Fruit fly (Drosophila melanogaster) whole organism, prepupa: Measurements from ENCODE around the gene Fdh.
A peak's percentile ranks its signal among the peaks of the same experiment; 100 is the strongest.

Experiments
- CG4318 ChIP-seq: fragments of 200-800 bp; sonication (Bioruptor generic); optimal IDR thresholded peaks from 3 replicates; lab custom pipeline; 2017; ENCODE audit warnings: missing biosample characterization, mild to moderate bottlenecking, missing genetic modification characterization
- CG6854 ChIP-seq: fragments of 200-800 bp; sonication (Bioruptor generic); optimal IDR thresholded peaks from 2 replicates; lab custom pipeline; 2017; ENCODE audit warnings: missing biosample characterization, mild to moderate bottlenecking, missing genetic modification characterization
- Eip93F ChIP-seq: fragments of 200-800 bp; sonication (Bioruptor generic); optimal IDR thresholded peaks from 2 replicates; lab custom pipeline; 2016; ENCODE audit warnings: missing biosample characterization, mild to moderate bottlenecking, missing genetic modification characterization
- Hr4 ChIP-seq: fragments of 200-800 bp; sonication (Bioruptor generic); optimal IDR thresholded peaks from 3 replicates; lab custom pipeline; 2016; ENCODE audit warnings: missing biosample characterization, missing genetic modification characterization
- esn ChIP-seq: fragments of 200-800 bp; sonication (Bioruptor generic); optimal IDR thresholded peaks from 2 replicates; lab custom pipeline; 2016; ENCODE audit warnings: missing biosample characterization, mild to moderate bottlenecking, missing genetic modification characterization, moderate library complexity
- ss ChIP-seq, 2 experiments: fragments of 200-800 bp; sonication (Bioruptor generic); optimal IDR thresholded peaks; 2 replicates in 1 of 2; 3 replicates in 1 of 2; lab custom pipeline; 2017 to 2018; ENCODE audit warnings: mild to moderate bottlenecking in 2 of 2, missing biosample characterization in 2 of 2, missing genetic modification characterization in 2 of 2, moderate library complexity in 1 of 2

DNA sequence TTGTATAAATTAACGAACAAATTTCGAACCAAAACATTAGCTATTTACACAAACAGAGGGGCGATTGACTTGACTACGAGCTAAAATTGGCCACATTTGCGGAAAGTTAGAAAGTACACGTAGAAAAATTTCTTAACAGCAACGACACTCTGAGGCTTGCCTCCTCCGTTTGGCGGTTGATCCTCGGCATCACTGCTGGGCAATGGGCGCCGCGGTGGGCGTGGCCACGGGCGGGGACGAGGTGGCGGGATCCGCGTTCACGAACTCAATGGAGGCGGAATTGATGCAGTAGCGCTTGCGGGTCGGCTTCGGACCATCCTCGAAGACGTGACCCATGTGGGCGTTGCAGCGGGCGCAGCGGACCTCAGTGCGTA is 8.7 kb downstream of the Fdh start:
- TF ChIP-seq CG6854 (GFP tag; lab: Kevin White, UChicago) (no peak), CG4318 (GFP tag; lab: Kevin White, UChicago) (no peak), esn (GFP tag; lab: Kevin White, UChicago) (no peak), Eip93F (no peak), Hr4 (peak; percentile 27), ss (GFP tag; optimal IDR thresholded peaks at IDR 0.05; lab: Kevin White, UChicago) (no peak)
